Fruit fly (Drosophila melanogaster): ENCODE data around the gene Xe7.

The Xe7 gene

dm6 chr3R:5682921-5683748, 14.0 kb upstream of the Xe7 start (continued):
- TF ChIP-seq Gug (GFP tag; IDR thresholded peaks at IDR 0.05) (peak; percentile 55), spab (GFP tag; optimal IDR thresholded peaks at IDR 0.05) (no peak), Sox14 (GFP tag; optimal IDR thresholded peaks at IDR 0.05) (peak; percentile 67), topi (GFP tag; optimal IDR thresholded peaks at IDR 0.05) (no peak), acj6 (GFP tag; optimal IDR thresholded peaks at IDR 0.05) (peak; percentile 59), CG3032 (tag; optimal IDR thresholded peaks at IDR 0.05) (no peak), CG8319 (GFP tag; optimal IDR thresholded peaks at IDR 0.05) (no peak), dac (GFP tag; optimal IDR thresholded peaks at IDR 0.05) (peak; percentile 78), CG10631 (GFP tag; optimal IDR thresholded peaks at IDR 0.05) (peak; percentile 53), CG11294 (GFP tag; IDR thresholded peaks at IDR 0.05) (peak; percentile 44; the same call in 1 of the 2 replicates), Blimp-1 (GFP tag; optimal IDR thresholded peaks at IDR 0.05) (no peak), Ets96B (tag; optimal IDR thresholded peaks at IDR 0.05) (no peak), CG11762 (GFP tag; optimal IDR thresholded peaks at IDR 0.05; ENCODE audit: insufficient read depth) (peak; percentile 41), dsx (GFP tag; optimal IDR thresholded peaks at IDR 0.05; ENCODE audit: poor library complexity, severe bottlenecking) (no peak), CG32006 (GFP tag; optimal IDR thresholded peaks at IDR 0.05) (peak; percentile 93), Sox102F (GFP tag; optimal IDR thresholded peaks at IDR 0.05) (no peak), vri (GFP tag; optimal IDR thresholded peaks at IDR 0.05) (no peak), lz (GFP tag; optimal IDR thresholded peaks at IDR 0.05) (peak; percentile 34)

dm6 chr3R:5682238-5682637, 13.1 kb upstream of the Xe7 start:
- TF ChIP-seq Hr4 (GFP tag; optimal IDR thresholded peaks at IDR 0.05) (peak; percentile 47), Eip75B (GFP tag; optimal IDR thresholded peaks at IDR 0.05) (no peak), Eip78C (GFP tag) (peak; percentile 52), fkh (GFP tag; optimal IDR thresholded peaks at IDR 0.05) (no peak), OdsH (GFP tag; optimal IDR thresholded peaks at IDR 0.05) (no peak), CG32006 (GFP tag; optimal IDR thresholded peaks at IDR 0.05) (peak; percentile 57), CG15336 (GFP tag; IDR thresholded peaks at IDR 0.05) (peak; percentile 72), fd85E (GFP tag; optimal IDR thresholded peaks at IDR 0.05) (no peak), CG8119 (GFP tag; IDR thresholded peaks at IDR 0.05) (peak; percentile 30; the same call in 1 of the 3 replicates), CG31627 (GFP tag; optimal IDR thresholded peaks at IDR 0.05) (no peak), CG10631 (GFP tag; optimal IDR thresholded peaks at IDR 0.05) (no peak), CG11762 (GFP tag; optimal IDR thresholded peaks at IDR 0.05; ENCODE audit: insufficient read depth) (no peak), esn (GFP tag; optimal IDR thresholded peaks at IDR 0.05) (no peak)

- TF ChIP-seq CG8119 (GFP tag; IDR thresholded peaks at IDR 0.05) (0 out of 3 replicates have a peak, but pooled peaks have one; percentile 17), Eip93F (GFP tag; optimal IDR thresholded peaks at IDR 0.05) (peak; percentile 13), CG9139 (GFP tag; optimal IDR thresholded peaks at IDR 0.05) (no peak), Hr39 (GFP tag; optimal IDR thresholded peaks at IDR 0.05) (no peak), CG8632 (GFP tag; optimal IDR thresholded peaks at IDR 0.05) (peak; percentile 20), eg (GFP tag; IDR thresholded peaks at IDR 0.05) (peak; percentile 43; the same call in 1 of the 3 replicates), CG16779 (tag; optimal IDR thresholded peaks at IDR 0.05) (peak; percentile 70), CG6792 (GFP tag; optimal IDR thresholded peaks at IDR 0.05) (no peak), fkh (GFP tag; optimal IDR thresholded peaks at IDR 0.05) (peak; percentile 100), fd85E (GFP tag; optimal IDR thresholded peaks at IDR 0.05) (peak; percentile 35), Lpt (GFP tag; optimal IDR thresholded peaks at IDR 0.05) (no peak), acj6 (GFP tag; optimal IDR thresholded peaks at IDR 0.05) (no peak), CG6276 (GFP tag; optimal IDR thresholded peaks at IDR 0.05) (peak; percentile 44), Eip78C (GFP tag) (peak; percentile 88), lz (GFP tag; optimal IDR thresholded peaks at IDR 0.05) (no peak), CG15336 (GFP tag; IDR thresholded peaks at IDR 0.05) (peak; percentile 42; the same call in 1 of the 2 replicates), Sox14 (GFP tag; optimal IDR thresholded peaks at IDR 0.05) (peak; percentile 52), net (GFP tag; optimal IDR thresholded peaks at IDR 0.05) (peak; percentile 47), OdsH (GFP tag; optimal IDR thresholded peaks at IDR 0.05) (no peak), topi (GFP tag; optimal IDR thresholded peaks at IDR 0.05) (peak; percentile 8), dac (GFP tag; optimal IDR thresholded peaks at IDR 0.05) (no peak), CG6163 (GFP tag; IDR thresholded peaks at IDR 0.05) (peak; percentile 60; the same call in 1 of the 3 replicates), Eip75B (GFP tag; optimal IDR thresholded peaks at IDR 0.05) (peak; percentile 19)
These were observed 3.6 kb upstream of the Xe7 start for dm6 chr3R:5672658-5673217.
